Fruit fly (Drosophila melanogaster) whole organism, embryonic: Measurements from ENCODE around the gene CG5934.

Source experiments
- BEAF-32 ChIP-seq: fragments of 200-800 bp; sonication (Bioruptor generic); optimal IDR thresholded peaks from 3 replicates; lab custom pipeline; 2017; ENCODE audit warnings: missing biosample characterization, missing genetic modification characterization, mild to moderate bottlenecking, moderate library complexity, missing genetic modification reagents
- CG10654 ChIP-seq: fragments of 200-800 bp; sonication (Bioruptor generic); optimal IDR thresholded peaks from 2 replicates; lab custom pipeline; 2016; ENCODE audit warnings: missing biosample characterization, missing genetic modification characterization
- CG11247 ChIP-seq: fragments of 200-800 bp; sonication (Bioruptor generic); IDR thresholded peaks from 2 replicates; pipeline ENCODE4 v1.3.6; 2022; ENCODE audit warnings: missing biosample characterization, missing genetic modification characterization
- CG12769 ChIP-seq: fragments of 200-800 bp; sonication (Bioruptor generic); optimal IDR thresholded peaks from 2 replicates; lab custom pipeline; 2019; ENCODE audit warnings: missing biosample characterization, mild to moderate bottlenecking, missing genetic modification characterization, moderate library complexity
- CG13424 ChIP-seq: fragments of 200-800 bp; sonication (Bioruptor generic); optimal IDR thresholded peaks from 2 replicates; lab custom pipeline; 2019; ENCODE audit warnings: missing biosample characterization, mild to moderate bottlenecking, missing genetic modification characterization, moderate library complexity
- CG13624 ChIP-seq: fragments of 200-800 bp; sonication (Bioruptor generic); optimal IDR thresholded peaks from 2 replicates; lab custom pipeline; 2016; ENCODE audit warnings: missing biosample characterization, missing genetic modification characterization
- CG14710 ChIP-seq: fragments of 200-800 bp; sonication (Bioruptor generic); optimal IDR thresholded peaks from 3 replicates; lab custom pipeline; 2019; ENCODE audit warnings: missing biosample characterization, mild to moderate bottlenecking, missing genetic modification characterization, moderate library complexity
- CG17186 ChIP-seq: fragments of 200-800 bp; sonication (Bioruptor generic); optimal IDR thresholded peaks from 3 replicates; lab custom pipeline; 2017; ENCODE audit warnings: missing biosample characterization, missing genetic modification reagents, missing genetic modification characterization
- CG17568 ChIP-seq: fragments of 200-800 bp; sonication (Bioruptor generic); optimal IDR thresholded peaks from 2 replicates; lab custom pipeline; 2018; ENCODE audit warnings: missing biosample characterization, mild to moderate bottlenecking, missing genetic modification characterization, moderate library complexity
- CG18476 ChIP-seq: fragments of 200-800 bp; sonication (Bioruptor generic); optimal IDR thresholded peaks from 2 replicates; lab custom pipeline; 2016; ENCODE audit warnings: missing biosample characterization, mild to moderate bottlenecking, missing genetic modification characterization
- CG2129 ChIP-seq: fragments of 200-800 bp; sonication (Bioruptor generic); IDR thresholded peaks from 2 replicates; pipeline ENCODE4 v1.3.6; 2022; ENCODE audit warnings: missing biosample characterization, missing genetic modification characterization; ENCODE audit not compliant: partially characterized antibody
- CG2712 ChIP-seq: fragments of 200-800 bp; optimal IDR thresholded peaks from 3 replicates; lab custom pipeline; 2019; ENCODE audit warnings: missing biosample characterization, mild to moderate bottlenecking, missing genetic modification characterization, moderate library complexity
- Dbx ChIP-seq: fragments of 200-800 bp; sonication (Bioruptor generic); IDR thresholded peaks from 3 replicates; pipeline ENCODE4 v1.3.6; 2022; ENCODE audit warnings: missing biosample characterization, missing genetic modification characterization
- Deaf1 ChIP-seq: fragments of 200-800 bp; optimal IDR thresholded peaks from 3 replicates; lab custom pipeline; 2019; ENCODE audit warnings: missing biosample characterization, mild to moderate bottlenecking, missing genetic modification characterization, moderate library complexity
- Dip3 ChIP-seq: fragments of 200-800 bp; sonication (Bioruptor generic); optimal IDR thresholded peaks from 3 replicates; lab custom pipeline; 2016; ENCODE audit warnings: missing biosample characterization, missing genetic modification characterization
- HLH54F ChIP-seq: fragments of 200-800 bp; sonication (Bioruptor generic); optimal IDR thresholded peaks from 3 replicates; lab custom pipeline; 2016; ENCODE audit warnings: missing biosample characterization, missing genetic modification characterization
- MESR4 ChIP-seq: fragments of 200-800 bp; sonication (Bioruptor generic); optimal IDR thresholded peaks from 2 replicates; lab custom pipeline; 2018; ENCODE audit warnings: missing biosample characterization, mild to moderate bottlenecking, missing genetic modification characterization, moderate library complexity
- Meics ChIP-seq: fragments of 200-800 bp; sonication (Bioruptor generic); optimal IDR thresholded peaks from 2 replicates; lab custom pipeline; 2017; ENCODE audit warnings: missing biosample characterization, mild to moderate bottlenecking, missing genetic modification characterization
- NC2α ChIP-seq: fragments of 200-800 bp; sonication (Bioruptor generic); optimal IDR thresholded peaks from 2 replicates; lab custom pipeline; 2016; ENCODE audit warnings: missing biosample characterization, missing genetic modification characterization
- Nf-YC ChIP-seq: fragments of 200-800 bp; optimal IDR thresholded peaks from 3 replicates; lab custom pipeline; 2019; ENCODE audit warnings: missing biosample characterization, mild to moderate bottlenecking, missing genetic modification characterization, moderate library complexity
- NfI ChIP-seq: fragments of 200-800 bp; sonication (Bioruptor generic); optimal IDR thresholded peaks from 3 replicates; lab custom pipeline; 2018; ENCODE audit warnings: missing biosample characterization, mild to moderate bottlenecking, missing genetic modification characterization, moderate library complexity
- PHDP ChIP-seq: fragments of 200-800 bp; sonication (Bioruptor generic); optimal IDR thresholded peaks from 3 replicates; lab custom pipeline; 2018; ENCODE audit warnings: missing biosample characterization, mild to moderate bottlenecking, missing genetic modification characterization, moderate library complexity
- Rfx ChIP-seq: fragments of 200-800 bp; sonication (Bioruptor generic); IDR thresholded peaks from 2 replicates; pipeline ENCODE4 v1.3.6; 2022; ENCODE audit warnings: missing biosample characterization, missing genetic modification characterization
- Tbp ChIP-seq: fragments of >200 bp; optimal IDR thresholded peaks from 2 replicates; lab custom pipeline; 2018; ENCODE audit warnings: missing biosample characterization, missing genetic modification characterization
- amos ChIP-seq: fragments of 200-800 bp; sonication (Bioruptor generic); IDR thresholded peaks from 2 replicates; pipeline ENCODE4 v1.3.6; 2022; ENCODE audit warnings: missing biosample characterization, missing genetic modification characterization; ENCODE audit not compliant: partially characterized antibody
- eve ChIP-seq, 2 experiments: fragments of >200 bp; optimal IDR thresholded peaks; 2 replicates each; lab custom pipeline; 2017; ENCODE audit warnings: missing biosample characterization in 2 of 2, missing genetic modification characterization in 2 of 2
- ewg ChIP-seq: fragments of 200-800 bp; sonication (Bioruptor generic); optimal IDR thresholded peaks from 3 replicates; lab custom pipeline; 2017; ENCODE audit warnings: mild to moderate bottlenecking, missing biosample characterization, missing genetic modification reagents, missing genetic modification characterization
- exex ChIP-seq: fragments of 200-800 bp; sonication (Bioruptor generic); optimal IDR thresholded peaks from 4 replicates; lab custom pipeline; 2018; ENCODE audit warnings: missing biosample characterization, mild to moderate bottlenecking, missing genetic modification characterization, moderate library complexity
- fd96Cb ChIP-seq: fragments of 200-800 bp; sonication (Bioruptor generic); optimal IDR thresholded peaks from 2 replicates; lab custom pipeline; 2018; ENCODE audit warnings: missing biosample characterization, mild to moderate bottlenecking, missing genetic modification characterization, moderate library complexity
- gfzf ChIP-seq: fragments of 200-800 bp; sonication (Bioruptor generic); optimal IDR thresholded peaks from 2 replicates; lab custom pipeline; 2016; ENCODE audit warnings: missing biosample characterization, mild to moderate bottlenecking, missing genetic modification characterization, moderate library complexity
- jing ChIP-seq: fragments of 200-800 bp; sonication (Bioruptor generic); optimal IDR thresholded peaks from 2 replicates; lab custom pipeline; 2018; ENCODE audit warnings: missing biosample characterization, mild to moderate bottlenecking, missing genetic modification characterization
- jumu ChIP-seq: fragments of 200-800 bp; sonication (Bioruptor generic); optimal IDR thresholded peaks from 3 replicates; lab custom pipeline; 2016; ENCODE audit warnings: missing biosample characterization, missing genetic modification characterization
- kah ChIP-seq: fragments of 200-800 bp; sonication (Bioruptor generic); optimal IDR thresholded peaks from 2 replicates; lab custom pipeline; 2018; ENCODE audit warnings: missing biosample characterization, mild to moderate bottlenecking, missing genetic modification characterization
- maf-S ChIP-seq: fragments of 200-800 bp; sonication (Bioruptor generic); optimal IDR thresholded peaks from 2 replicates; lab custom pipeline; 2016; ENCODE audit warnings: missing biosample characterization, missing genetic modification characterization
- nau ChIP-seq: fragments of 200-800 bp; sonication (Bioruptor generic); optimal IDR thresholded peaks from 3 replicates; lab custom pipeline; 2017; ENCODE audit warnings: missing biosample characterization, mild to moderate bottlenecking, missing genetic modification characterization, missing genetic modification reagents
- nerfin-2 ChIP-seq: fragments of 200-800 bp; sonication (Bioruptor generic); IDR thresholded peaks from 2 replicates; pipeline ENCODE4 v1.3.6; 2022; ENCODE audit warnings: missing biosample characterization, missing genetic modification characterization; ENCODE audit not compliant: partially characterized antibody
- nom ChIP-seq: fragments of 200-800 bp; sonication (Bioruptor generic); optimal IDR thresholded peaks from 2 replicates; lab custom pipeline; 2017; ENCODE audit warnings: missing biosample characterization, missing genetic modification characterization, mild to moderate bottlenecking, moderate library complexity, missing genetic modification reagents
- pan ChIP-seq, 4 experiments: fragments of >200 bp in 3 of 4; fragments of 200-800 bp in 1 of 4; sonication (Bioruptor generic) in 1 of 4; optimal IDR thresholded peaks in 3 of 4; IDR thresholded peaks in 1 of 4; 2 replicates each; pipeline versions ENCODE4 v1.3.6 to Lab custom; 2017 to 2022; ENCODE audit warnings: missing biosample characterization in 2 of 4, missing genetic modification characterization in 2 of 4, mixed read lengths in 1 of 4
- pho ChIP-seq: fragments of 200-800 bp; sonication (Bioruptor generic); optimal IDR thresholded peaks from 2 replicates; lab custom pipeline; 2016; ENCODE audit warnings: missing biosample characterization, missing genetic modification characterization
- row ChIP-seq: fragments of 200-800 bp; sonication (Bioruptor generic); IDR thresholded peaks from 3 replicates; pipeline ENCODE4 v1.3.6; 2022; ENCODE audit warnings: missing biosample characterization, missing genetic modification characterization
- sens-2 ChIP-seq: fragments of 200-800 bp; sonication (Bioruptor generic); IDR thresholded peaks from 2 replicates; pipeline ENCODE4 v1.3.6; 2022; ENCODE audit warnings: missing biosample characterization, missing genetic modification characterization
- shn ChIP-seq: fragments of 200-800 bp; sonication (Bioruptor generic); optimal IDR thresholded peaks from 3 replicates; lab custom pipeline; 2016; ENCODE audit warnings: missing biosample characterization, missing genetic modification characterization
- slp2 ChIP-seq: fragments of 200-800 bp; sonication (Bioruptor generic); optimal IDR thresholded peaks from 2 replicates; lab custom pipeline; 2016; ENCODE audit warnings: missing biosample characterization, missing genetic modification characterization
- trem ChIP-seq: fragments of 200-800 bp; optimal IDR thresholded peaks from 3 replicates; lab custom pipeline; 2019; ENCODE audit warnings: missing biosample characterization, mild to moderate bottlenecking, missing genetic modification characterization, moderate library complexity
- tup ChIP-seq: fragments of 200-800 bp; sonication (Bioruptor generic); optimal IDR thresholded peaks from 2 replicates; lab custom pipeline; 2016; ENCODE audit warnings: missing biosample characterization, mild to moderate bottlenecking, missing genetic modification characterization, moderate library complexity
- tx ChIP-seq: fragments of 200-800 bp; sonication (Bioruptor generic); optimal IDR thresholded peaks from 2 replicates; lab custom pipeline; 2016; ENCODE audit warnings: missing biosample characterization, missing genetic modification characterization

The CG5934 gene

DNA sequence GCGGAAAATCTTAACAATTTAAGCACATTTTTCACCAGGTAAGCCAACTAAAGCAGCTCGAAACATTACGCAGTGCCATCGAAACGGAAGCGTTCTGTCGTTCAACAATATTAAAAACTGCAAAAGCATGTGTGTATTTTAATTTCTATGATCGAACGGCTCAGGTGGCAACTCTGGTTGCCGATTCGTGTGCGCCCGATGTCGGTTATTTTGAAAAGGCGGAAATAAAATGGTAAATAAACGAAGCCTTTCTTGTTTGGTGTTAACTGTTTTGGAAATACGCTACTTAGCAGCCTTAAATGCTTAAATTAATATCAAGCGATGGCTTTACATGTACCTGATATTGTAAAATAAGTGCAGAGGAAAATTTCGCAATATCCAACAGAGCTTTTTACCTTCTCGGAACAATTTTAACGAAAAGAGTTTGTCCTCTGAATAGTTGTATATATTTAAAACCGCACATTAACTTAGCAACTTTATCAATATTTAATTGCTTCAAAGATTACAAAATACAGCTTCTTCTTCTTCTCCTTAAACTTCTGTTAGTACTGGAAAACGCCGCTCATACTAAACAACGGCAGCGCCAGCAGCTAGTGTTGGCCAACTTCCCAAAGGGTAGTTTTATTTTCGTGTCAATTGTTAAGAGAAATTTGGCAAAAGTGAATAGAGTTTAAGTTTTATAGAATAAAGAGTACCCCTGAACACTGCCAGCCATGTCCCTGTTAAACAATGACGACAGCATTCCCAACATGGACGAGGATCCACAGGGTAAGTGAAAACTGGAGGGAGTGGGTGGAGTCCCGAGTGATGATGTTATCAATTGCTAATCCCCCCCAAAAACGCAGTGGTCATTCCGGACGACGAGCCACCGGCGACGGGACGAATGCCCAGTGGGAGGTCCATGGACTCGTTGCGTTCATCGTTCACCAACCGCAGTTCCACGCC is at the start of gene CG5934 (continued):
- TF ChIP-seq gfzf (GFP tag; lab: Kevin White, UChicago) (peak; percentile 25), PHDP (tag; lab: Kevin White, UChicago) (no peak), Nf-YC (tag; lab: Kevin White, UChicago) (peak; percentile 5), trem (peak; percentile 49), jumu (GFP tag; lab: Kevin White, UChicago) (peak; percentile 38), CG12769 (peak; percentile 17), pan (optimal IDR thresholded peaks at IDR 0.05; lab: Kevin White, UChicago) (no peak), pan (GFP tag; optimal IDR thresholded peaks at IDR 0.05 in 1 of 2, IDR thresholded peaks at IDR 0.05 in 1 of 2) (peak in 1 of 2 experiments; percentile 26), maf-S (GFP tag; lab: Kevin White, UChicago) (peak; percentile 35), CG11247 (0 out of 2 replicates have a peak, but pooled peaks have one; percentile 46), MESR4 (GFP tag; lab: Kevin White, UChicago) (peak; percentile 70), CG2129 (GFP tag; lab: Robert Waterston, UW) (no peak), BEAF-32 (peak; percentile 38), exex (peak; percentile 47), sens-2 (GFP tag; lab: Robert Waterston, UW) (no peak), row (GFP tag; lab: Robert Waterston, UW) (0 out of 3 replicates have a peak, but pooled peaks have one; percentile 9), nerfin-2 (GFP tag; lab: Robert Waterston, UW) (no peak), nau (GFP tag; lab: Kevin White, UChicago) (no peak), CG2712 (tag; lab: Kevin White, UChicago) (peak; percentile 32), HLH54F (GFP tag; lab: Kevin White, UChicago) (peak; percentile 44), CG17568 (GFP tag; lab: Kevin White, UChicago) (no peak), slp2 (peak; percentile 33), Dip3 (GFP tag; lab: Kevin White, UChicago) (peak; percentile 50), shn (GFP tag; lab: Kevin White, UChicago) (peak; percentile 39), CG17186 (GFP tag; lab: Kevin White, UChicago) (peak; percentile 16), CG13624 (GFP tag; lab: Kevin White, UChicago) (peak; percentile 74), eve (GFP tag; optimal IDR thresholded peaks at IDR 0.05; lab: Kevin White, UChicago) (no peak), NfI (peak; percentile 47), CG18476 (peak; percentile 12), NC2α (GFP tag; lab: Kevin White, UChicago) (peak; percentile 8), CG14710 (tag; lab: Kevin White, UChicago) (peak; percentile 39), tx (GFP tag; lab: Kevin White, UChicago) (peak; percentile 2), jing (GFP tag; lab: Kevin White, UChicago) (no peak), ewg (GFP tag; lab: Kevin White, UChicago) (peak; percentile 1), kah (GFP tag; lab: Kevin White, UChicago) (no peak), Rfx (GFP tag; lab: Robert Waterston, UW) (peak; percentile 67), amos (GFP tag; lab: Robert Waterston, UW) (peak; percentile 25; the same call in 1 of the 2 replicates), Deaf1 (tag; lab: Kevin White, UChicago) (peak; percentile 72), CG13424 (tag; lab: Kevin White, UChicago) (no peak), Meics (GFP tag; lab: Kevin White, UChicago) (peak; percentile 17), Dbx (GFP tag; lab: Robert Waterston, UW) (0 out of 3 replicates have a peak, but pooled peaks have one; percentile 40), pho (GFP tag; lab: Kevin White, UChicago) (peak; percentile 31), CG10654 (GFP tag; lab: Kevin White, UChicago) (peak; percentile 0), tup (GFP tag; lab: Kevin White, UChicago) (no peak), nom (GFP tag; lab: Kevin White, UChicago) (peak; percentile 51), fd96Cb (tag; lab: Kevin White, UChicago) (no peak), Tbp (GFP tag; lab: Kevin White, UChicago) (no peak)
